Worm (Caenorhabditis elegans): ENCODE measurements around the gene Y54F10AM.15.

DNA sequence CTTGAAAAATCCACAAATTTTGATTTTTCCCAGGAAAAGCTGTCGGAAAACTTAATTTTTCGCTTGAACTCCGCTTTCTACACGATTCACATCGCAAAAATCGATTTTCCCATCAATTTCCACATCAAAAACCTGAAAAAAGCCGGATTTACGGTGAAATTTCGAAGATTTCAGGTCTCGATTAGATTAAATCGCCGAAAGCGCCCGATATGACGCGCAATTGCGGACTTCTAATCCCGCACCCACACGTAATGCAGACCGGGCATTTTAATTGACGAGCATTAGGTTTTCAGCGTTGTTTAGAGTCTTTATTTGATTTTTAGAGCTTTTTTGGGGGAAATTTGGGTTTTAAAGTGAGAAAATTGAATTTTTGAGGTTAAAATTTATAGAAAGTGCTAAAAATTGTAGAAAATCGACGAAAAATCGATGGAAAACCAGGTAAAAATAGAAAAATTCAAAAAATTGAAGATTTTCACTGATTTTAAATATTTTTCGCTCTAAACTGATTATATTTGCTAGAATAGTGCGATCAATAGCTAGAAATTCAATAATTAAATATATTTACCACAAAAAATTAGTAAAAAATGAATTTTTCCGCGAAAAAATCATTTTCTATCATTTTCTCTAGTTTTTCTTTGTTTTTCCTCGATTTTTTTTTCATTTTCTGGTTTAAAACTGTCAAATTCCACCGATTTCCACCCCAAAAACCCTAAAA, 41.3 kb downstream of the Y54F10AM.15 start, which contains the start of gene Y54F10AL.1:
- TF ChIP-seq nhr-237 (tag; optimal IDR thresholded peaks at IDR 0.05) = no peak
- no peak for TF ChIP-seq unc-62 (GFP tag; optimal IDR thresholded peaks at IDR 0.05)
- no peak for TF ChIP-seq nhr-11 (tag; optimal IDR thresholded peaks at IDR 0.05)
- TF ChIP-seq nhr-12 (tag; optimal IDR thresholded peaks at IDR 0.05) = no peak
- TF ChIP-seq ets-5 (GFP tag; IDR thresholded peaks at IDR 0.05) = no peak
- TF ChIP-seq tbx-2 (tag; optimal IDR thresholded peaks at IDR 0.05) = no peak

Measured in whole organism, L1 larva.